Worm (Caenorhabditis elegans): Measurements from ENCODE around the gene rgl-1.

The rgl-1 gene

DNA sequence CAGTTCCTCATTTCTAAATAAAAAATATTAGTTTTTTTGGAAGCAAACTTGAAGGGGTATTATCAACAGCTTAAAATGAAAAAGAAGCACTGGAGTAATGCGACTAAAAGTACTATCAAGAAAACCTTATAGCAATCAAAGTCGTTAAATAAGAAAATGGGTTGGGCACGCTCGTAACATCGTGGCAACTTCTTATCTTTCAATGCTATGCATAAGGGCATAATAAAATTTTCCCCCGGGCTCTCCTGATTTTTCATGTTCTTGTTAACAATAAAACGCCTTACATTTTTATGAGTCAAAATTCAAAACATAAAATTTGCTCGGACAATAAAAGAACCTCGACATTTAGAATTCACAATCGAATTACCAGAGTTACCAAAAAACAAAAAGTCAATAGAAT lies 23.4 kb upstream of the rgl-1 start, which contains the start of gene irg-7:
Gene irg-7, minus strand, starts transcription at position 23 of the 400 bp plus-strand sequence.
- TF ChIP-seq drap-1 (GFP tag; optimal IDR thresholded peaks at IDR 0.05) (no peak), flh-1 (GFP tag; optimal IDR thresholded peaks at IDR 0.05) (no peak), blmp-1 (tag; optimal IDR thresholded peaks at IDR 0.05) (no peak), unc-39 (tag; optimal IDR thresholded peaks at IDR 0.05) (no peak), ztf-11 (tag; optimal IDR thresholded peaks at IDR 0.05) (no peak), M03D4.4 (tag; optimal IDR thresholded peaks at IDR 0.05) (no peak), sptf-1 (tag; optimal IDR thresholded peaks at IDR 0.05) (no peak), ceh-83 (GFP tag; optimal IDR thresholded peaks at IDR 0.05) (no peak), ceh-43 (GFP tag; optimal IDR thresholded peaks at IDR 0.05) (no peak), zip-8 (tag; optimal IDR thresholded peaks at IDR 0.05) (no peak), ham-2 (GFP tag; optimal IDR thresholded peaks at IDR 0.05) (no peak), mls-2 (tag; optimal IDR thresholded peaks at IDR 0.05) (no peak), elt-3 (tag; optimal IDR thresholded peaks at IDR 0.05) (no peak), tbx-8 (GFP tag; optimal IDR thresholded peaks at IDR 0.05) (no peak), nhr-76 (tag; optimal IDR thresholded peaks at IDR 0.05) (no peak), lin-32 (GFP tag; optimal IDR thresholded peaks at IDR 0.05) (no peak)

DNA sequence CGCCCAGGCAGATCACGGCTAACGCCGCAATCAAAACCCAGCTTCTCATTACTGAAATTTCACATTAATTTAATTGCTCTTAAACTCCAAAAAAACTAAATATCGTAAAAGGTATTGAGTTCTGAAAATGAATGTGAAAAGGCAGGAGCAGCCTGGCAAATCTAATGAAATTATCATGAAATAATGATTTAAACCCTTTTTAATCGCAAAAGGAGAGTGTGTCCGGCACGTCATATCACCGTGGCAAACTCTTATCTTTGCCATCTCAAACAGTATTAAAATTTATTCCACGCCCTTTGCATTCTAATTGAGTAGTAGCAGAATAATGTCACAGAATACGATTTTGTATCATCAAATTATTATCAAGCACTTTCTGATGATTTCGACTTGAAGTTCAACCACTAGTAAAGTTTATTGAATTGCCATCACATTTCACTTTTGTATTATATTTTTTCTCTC lies 15.2 kb upstream of the rgl-1 start, which contains the start of gene F28B4.3:
Gene F28B4.3, minus strand, starts transcription at position 51 of the 459 bp plus-strand sequence.
- no peak for TF ChIP-seq snpc-4 (tag; optimal IDR thresholded peaks at IDR 0.05)
- no peak for TF ChIP-seq unc-120 (tag; optimal IDR thresholded peaks at IDR 0.05; ENCODE audit: poor library complexity, severe bottlenecking)
- TF ChIP-seq ceh-83 (GFP tag; optimal IDR thresholded peaks at IDR 0.05) = no peak
- TF ChIP-seq sem-2 (GFP tag; optimal IDR thresholded peaks at IDR 0.05) = no peak
- no peak for TF ChIP-seq cnd-1 (tag; optimal IDR thresholded peaks at IDR 0.05)
- no peak for TF ChIP-seq mab-5 (tag; optimal IDR thresholded peaks at IDR 0.05)
- no peak for TF ChIP-seq nhr-12 (tag; optimal IDR thresholded peaks at IDR 0.05)
- TF ChIP-seq elt-1 (tag; optimal IDR thresholded peaks at IDR 0.05; ENCODE audit: borderline replicate concordance, insufficient read depth) = no peak
- no peak for TF ChIP-seq tbx-8 (GFP tag; optimal IDR thresholded peaks at IDR 0.05)
- TF ChIP-seq M03D4.4 (tag; optimal IDR thresholded peaks at IDR 0.05) = no peak
- TF ChIP-seq lin-32 (GFP tag; optimal IDR thresholded peaks at IDR 0.05) = no peak
- no peak for TF ChIP-seq nhr-76 (tag; optimal IDR thresholded peaks at IDR 0.05)
- no peak for TF ChIP-seq drap-1 (GFP tag; optimal IDR thresholded peaks at IDR 0.05)
- no peak for TF ChIP-seq nhr-237 (tag; optimal IDR thresholded peaks at IDR 0.05)
- TF ChIP-seq ceh-43 (GFP tag; optimal IDR thresholded peaks at IDR 0.05) = no peak
- no peak for TF ChIP-seq mep-1 (tag; optimal IDR thresholded peaks at IDR 0.05)
- no peak for TF ChIP-seq unc-39 (tag; optimal IDR thresholded peaks at IDR 0.05)

DNA sequence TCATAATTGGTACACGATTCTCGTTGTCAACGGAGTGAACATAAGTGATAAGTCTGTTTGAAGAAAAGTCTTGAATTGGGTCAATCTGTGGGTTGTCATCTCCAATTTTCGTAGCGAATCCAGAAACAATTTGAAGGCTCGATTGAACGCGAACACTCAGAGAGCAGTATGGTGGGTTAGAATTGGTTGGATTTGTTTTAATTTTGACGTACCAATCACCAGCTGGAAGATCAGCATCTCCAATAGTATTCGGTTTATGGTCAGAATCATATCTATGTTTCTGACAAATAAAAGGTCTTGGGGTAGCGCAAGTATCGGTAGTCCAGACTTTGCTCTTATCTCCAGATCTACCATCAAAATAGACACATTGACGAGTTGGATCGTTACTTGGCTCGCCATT lies 10.4 kb upstream of the rgl-1 start:
- TF ChIP-seq nhr-2 (tag; optimal IDR thresholded peaks at IDR 0.05) = no peak
- TF ChIP-seq nhr-237 (tag; optimal IDR thresholded peaks at IDR 0.05) = no peak
- TF ChIP-seq lsy-2 (tag; optimal IDR thresholded peaks at IDR 0.05) = no peak
- no peak for TF ChIP-seq hlh-1 (tag; optimal IDR thresholded peaks at IDR 0.05)
- no peak for TF ChIP-seq ztf-11 (tag; optimal IDR thresholded peaks at IDR 0.05)
- TF ChIP-seq drap-1 (GFP tag; optimal IDR thresholded peaks at IDR 0.05) = no peak
- no peak for TF ChIP-seq sem-2 (GFP tag; optimal IDR thresholded peaks at IDR 0.05)
- TF ChIP-seq nhr-28 (tag; optimal IDR thresholded peaks at IDR 0.05) = no peak
- TF ChIP-seq ham-2 (GFP tag; optimal IDR thresholded peaks at IDR 0.05) = no peak
- TF ChIP-seq elt-3 (tag; optimal IDR thresholded peaks at IDR 0.05) = no peak
- no peak for TF ChIP-seq pha-4 (tag; optimal IDR thresholded peaks at IDR 0.05)
- no peak for TF ChIP-seq mab-5 (tag; optimal IDR thresholded peaks at IDR 0.05)
- TF ChIP-seq unc-39 (tag; optimal IDR thresholded peaks at IDR 0.05) = no peak
- TF ChIP-seq nhr-12 (tag; optimal IDR thresholded peaks at IDR 0.05) = no peak
- TF ChIP-seq nhr-76 (tag; optimal IDR thresholded peaks at IDR 0.05) = no peak
- no peak for TF ChIP-seq tbx-8 (GFP tag; optimal IDR thresholded peaks at IDR 0.05)
- no peak for TF ChIP-seq flh-1 (GFP tag; optimal IDR thresholded peaks at IDR 0.05)
- TF ChIP-seq mls-2 (tag; optimal IDR thresholded peaks at IDR 0.05) = no peak
- TF ChIP-seq lin-13 (tag; optimal IDR thresholded peaks at IDR 0.05) = no peak

DNA sequence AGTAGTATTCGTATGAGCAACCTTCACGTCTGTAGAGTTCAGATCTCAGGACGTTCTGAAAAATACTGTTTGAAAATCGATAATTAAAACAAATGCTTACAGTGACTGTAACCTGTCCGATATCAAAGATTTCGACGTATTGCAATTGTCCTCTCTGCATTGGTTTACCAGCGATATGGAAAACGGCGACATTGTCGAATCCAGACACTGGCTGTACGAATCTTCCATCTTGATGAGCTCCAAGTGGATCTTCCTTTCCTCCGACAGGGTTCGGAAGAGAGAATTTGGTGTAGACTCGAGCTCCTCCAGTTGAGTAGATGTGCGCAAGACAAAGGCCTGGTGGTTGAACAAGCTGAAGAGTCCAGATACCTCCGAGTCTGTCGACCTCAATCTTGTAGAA lies 8.5 kb upstream of the rgl-1 start:
- no peak for TF ChIP-seq pha-4 (tag; optimal IDR thresholded peaks at IDR 0.05)
- TF ChIP-seq ceh-83 (GFP tag; optimal IDR thresholded peaks at IDR 0.05) = no peak
- no peak for TF ChIP-seq elt-3 (tag; optimal IDR thresholded peaks at IDR 0.05)
- TF ChIP-seq lsy-2 (tag; optimal IDR thresholded peaks at IDR 0.05) = no peak
- TF ChIP-seq hlh-1 (tag; optimal IDR thresholded peaks at IDR 0.05) = no peak
- TF ChIP-seq nhr-2 (tag; optimal IDR thresholded peaks at IDR 0.05) = no peak
- no peak for TF ChIP-seq mls-2 (tag; optimal IDR thresholded peaks at IDR 0.05)
- TF ChIP-seq elt-1 (tag; optimal IDR thresholded peaks at IDR 0.05; ENCODE audit: borderline replicate concordance, insufficient read depth) = no peak
- TF ChIP-seq unc-120 (tag; optimal IDR thresholded peaks at IDR 0.05; ENCODE audit: poor library complexity, severe bottlenecking) = no peak
- no peak for TF ChIP-seq nhr-12 (tag; optimal IDR thresholded peaks at IDR 0.05)
- TF ChIP-seq ztf-11 (tag; optimal IDR thresholded peaks at IDR 0.05) = no peak
